Worm (Caenorhabditis elegans): ENCODE measurements around the gene srz-58.

DNA sequence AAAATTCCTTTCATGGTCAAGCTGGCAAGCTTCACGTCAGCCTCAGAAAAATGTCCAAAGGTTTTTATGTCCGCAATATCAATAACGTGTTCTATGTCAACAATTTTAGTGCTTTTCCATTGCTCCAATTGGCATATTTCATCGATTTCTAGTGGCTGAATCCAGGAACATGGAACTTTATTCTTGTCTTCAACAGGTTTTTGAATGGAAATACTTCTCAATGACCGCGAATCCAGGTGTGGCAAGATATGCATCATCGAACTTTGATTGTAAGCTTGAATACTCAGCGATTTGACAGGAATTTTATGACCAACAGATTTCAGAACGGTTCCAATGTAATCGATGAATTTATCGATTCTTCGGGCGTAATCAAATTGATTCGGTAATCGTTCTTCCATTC lies 19.3 kb upstream of the srz-58 start:
- TF ChIP-seq ztf-29 (GFP tag; IDR thresholded peaks at IDR 0.05) (no peak), ref-1 (GFP tag; conservative IDR thresholded peaks at IDR 0.05) (no peak), tab-1 (GFP tag; IDR thresholded peaks at IDR 0.05) (no peak), flt-1 (GFP tag; IDR thresholded peaks at IDR 0.05) (no peak), med-1 (GFP tag; optimal IDR thresholded peaks at IDR 0.05; ENCODE audit: insufficient read depth) (no peak), ztf-23 (GFP tag; IDR thresholded peaks at IDR 0.05) (no peak), klf-2 (GFP tag; conservative IDR thresholded peaks at IDR 0.05) (no peak), T22C8.4 (GFP tag; IDR thresholded peaks at IDR 0.05) (no peak), cog-1 (tag; optimal IDR thresholded peaks at IDR 0.05) (no peak)
